Fruit fly (Drosophila melanogaster): ENCODE measurements around the gene Trf2.

Gene Trf2

dm6 chrX:8444883-8445572 is 36.0 kb downstream of the Trf2 start (continued):
- TF ChIP-seq NK7.1 (GFP tag; optimal IDR thresholded peaks at IDR 0.05), result no peak
- TF ChIP-seq Ets65A (GFP tag), result no peak
- TF ChIP-seq CG1602 (GFP tag; optimal IDR thresholded peaks at IDR 0.05), result peak; percentile 34
- TF ChIP-seq sr (GFP tag; IDR thresholded peaks at IDR 0.05), result 0 out of 3 replicates have a peak, but pooled peaks have one; percentile 19
- no peak for TF ChIP-seq CG10462 (GFP tag; optimal IDR thresholded peaks at IDR 0.05)
- TF ChIP-seq tgo (GFP tag; IDR thresholded peaks at IDR 0.05), result 0 out of 3 replicates have a peak, but pooled peaks have one; percentile 30
- no peak for TF ChIP-seq tx (GFP tag; optimal IDR thresholded peaks at IDR 0.05)
- peak; percentile 35 for TF ChIP-seq CG1603 (tag; optimal IDR thresholded peaks at IDR 0.05)
- no peak for TF ChIP-seq Dad (GFP tag; optimal IDR thresholded peaks at IDR 0.05)
- peak; percentile 74 for TF ChIP-seq trem (tag; optimal IDR thresholded peaks at IDR 0.05)
- peak; percentile 21 for TF ChIP-seq Fer3 (tag; optimal IDR thresholded peaks at IDR 0.05)
- no peak for TF ChIP-seq CG10654 (GFP tag; optimal IDR thresholded peaks at IDR 0.05)
- peak; percentile 29; the same call in 1 of the 2 replicates for TF ChIP-seq Oaz (GFP tag; IDR thresholded peaks at IDR 0.05)
- TF ChIP-seq CG6791 (GFP tag; IDR thresholded peaks at IDR 0.05; ENCODE audit: partially characterized antibody), result no peak
- no peak for TF ChIP-seq hbn (GFP tag; IDR thresholded peaks at IDR 0.05; ENCODE audit: partially characterized antibody)
- no peak for TF ChIP-seq CG9797 (GFP tag; optimal IDR thresholded peaks at IDR 0.05)
- peak; percentile 64 for TF ChIP-seq PHDP (tag; optimal IDR thresholded peaks at IDR 0.05)
- TF ChIP-seq MESR4 (GFP tag; optimal IDR thresholded peaks at IDR 0.05), result no peak
- TF ChIP-seq pho (GFP tag; optimal IDR thresholded peaks at IDR 0.05), result no peak
- peak; percentile 37 for TF ChIP-seq sqz (GFP tag; optimal IDR thresholded peaks at IDR 0.05)
- no peak for TF ChIP-seq dati (GFP tag; IDR thresholded peaks at IDR 0.05)
- TF ChIP-seq CG18262 (tag; optimal IDR thresholded peaks at IDR 0.05), result peak; percentile 93
- no peak for TF ChIP-seq cato (GFP tag; optimal IDR thresholded peaks at IDR 0.05; ENCODE audit: borderline replicate concordance)
- peak; percentile 63 for TF ChIP-seq unpg (GFP tag; optimal IDR thresholded peaks at IDR 0.05)
- no peak for TF ChIP-seq sens-2 (GFP tag; IDR thresholded peaks at IDR 0.05)
- TF ChIP-seq CG17612 (GFP tag; IDR thresholded peaks at IDR 0.05), result no peak
- no peak for TF ChIP-seq Max (GFP tag; optimal IDR thresholded peaks at IDR 0.05)
- no peak for TF ChIP-seq fd64A (GFP tag; optimal IDR thresholded peaks at IDR 0.05)
- TF ChIP-seq ranshi (GFP tag; IDR thresholded peaks at IDR 0.05), result no peak
- TF ChIP-seq wor (GFP tag; IDR thresholded peaks at IDR 0.05), result no peak
- TF ChIP-seq Fer2 (tag; optimal IDR thresholded peaks at IDR 0.05), result no peak
- TF ChIP-seq CG16813 (GFP tag; IDR thresholded peaks at IDR 0.05; ENCODE audit: partially characterized antibody), result no peak
- no peak for TF ChIP-seq unc-4 (GFP tag; IDR thresholded peaks at IDR 0.05; ENCODE audit: partially characterized antibody)
- no peak for TF ChIP-seq zfh1 (GFP tag; IDR thresholded peaks at IDR 0.05)
- TF ChIP-seq CG15479 (GFP tag; optimal IDR thresholded peaks at IDR 0.05), result no peak
- TF ChIP-seq Blimp-1 (GFP tag; optimal IDR thresholded peaks at IDR 0.05), result peak; percentile 66
- TF ChIP-seq CG13296 (GFP tag; optimal IDR thresholded peaks at IDR 0.05), result no peak
- no peak for TF ChIP-seq Drgx (GFP tag; IDR thresholded peaks at IDR 0.05)
- no peak for TF ChIP-seq CG8290 (GFP tag; optimal IDR thresholded peaks at IDR 0.05)
- peak in 1 of 2 experiments; percentile 76 for TF ChIP-seq CG8290 (tag; optimal IDR thresholded peaks at IDR 0.05)
- peak; percentile 54 for TF ChIP-seq CG9437 (GFP tag; optimal IDR thresholded peaks at IDR 0.05)
- TF ChIP-seq Adf1 (GFP tag; IDR thresholded peaks at IDR 0.05), result no peak
- no peak for TF ChIP-seq CG8944 (GFP tag; optimal IDR thresholded peaks at IDR 0.05)
- TF ChIP-seq prd (optimal IDR thresholded peaks at IDR 0.05), result no peak
- peak; percentile 66 for TF ChIP-seq prd (GFP tag; IDR thresholded peaks at IDR 0.05)
- peak; percentile 73 for TF ChIP-seq zen (tag; optimal IDR thresholded peaks at IDR 0.05)
- TF ChIP-seq odd (GFP tag; optimal IDR thresholded peaks at IDR 0.05), result no peak
- TF ChIP-seq CG7357 (GFP tag; IDR thresholded peaks at IDR 0.05), result no peak; the same call in 2 of the 3 replicates
- peak; percentile 92 for TF ChIP-seq dmrt11E (tag; optimal IDR thresholded peaks at IDR 0.05)
- peak; percentile 14; the same call in 1 of the 2 replicates for TF ChIP-seq ro (GFP tag; IDR thresholded peaks at IDR 0.05)
- TF ChIP-seq CG7928 (GFP tag; optimal IDR thresholded peaks at IDR 0.05), result no peak

All from whole organism, embryonic.